Fruit fly (Drosophila melanogaster) whole organism, embryonic: ENCODE measurements around the gene rno.

Experiments
- Aef1 ChIP-seq: fragments of 200-800 bp; sonication (Bioruptor generic); IDR thresholded peaks from 3 replicates; pipeline ENCODE4 v1.3.6; 2022; ENCODE audit warnings: missing biosample characterization, missing genetic modification characterization
- BEAF-32 ChIP-seq: fragments of 200-800 bp; sonication (Bioruptor generic); optimal IDR thresholded peaks from 3 replicates; lab custom pipeline; 2017; ENCODE audit warnings: missing biosample characterization, missing genetic modification characterization, mild to moderate bottlenecking, moderate library complexity, missing genetic modification reagents
- CG10147 ChIP-seq: fragments of 200-800 bp; sonication (Bioruptor generic); optimal IDR thresholded peaks from 2 replicates; lab custom pipeline; 2019; ENCODE audit warnings: missing biosample characterization, mild to moderate bottlenecking, missing genetic modification characterization, moderate library complexity
- CG10321 ChIP-seq: fragments of 200-800 bp; sonication (Bioruptor generic); IDR thresholded peaks from 2 replicates; pipeline ENCODE4 v1.3.6; 2022; ENCODE audit warnings: missing biosample characterization, missing genetic modification characterization
- CG10366 ChIP-seq: fragments of 200-800 bp; sonication (Bioruptor generic); IDR thresholded peaks from 2 replicates; pipeline ENCODE4 v1.3.6; 2022; ENCODE audit warnings: missing biosample characterization, missing genetic modification characterization
- CG10565 ChIP-seq: fragments of 200-800 bp; sonication (Bioruptor generic); optimal IDR thresholded peaks from 3 replicates; lab custom pipeline; 2016; ENCODE audit warnings: missing biosample characterization, mild to moderate bottlenecking, missing genetic modification characterization
- CG11093 ChIP-seq: fragments of 200-800 bp; sonication (Bioruptor generic); IDR thresholded peaks from 3 replicates; pipeline ENCODE4 v1.3.6; 2022; ENCODE audit warnings: missing biosample characterization, missing genetic modification characterization
- CG12299 ChIP-seq: fragments of 200-800 bp; sonication (Bioruptor generic); optimal IDR thresholded peaks from 2 replicates; lab custom pipeline; 2018; ENCODE audit warnings: missing biosample characterization, mild to moderate bottlenecking, missing genetic modification characterization
- CG12942 ChIP-seq: fragments of 200-800 bp; sonication (Bioruptor generic); optimal IDR thresholded peaks from 3 replicates; lab custom pipeline; 2016; ENCODE audit warnings: missing biosample characterization, missing genetic modification characterization
- CG13287 ChIP-seq: fragments of 200-800 bp; sonication (Bioruptor generic); IDR thresholded peaks from 2 replicates; pipeline ENCODE4 v1.3.6; 2022; ENCODE audit warnings: missing biosample characterization, missing genetic modification characterization; ENCODE audit not compliant: partially characterized antibody
- CG13775 ChIP-seq: fragments of 200-800 bp; sonication (Bioruptor generic); optimal IDR thresholded peaks from 3 replicates; lab custom pipeline; 2017; ENCODE audit warnings: missing biosample characterization, mild to moderate bottlenecking, missing genetic modification characterization
- CG14050 ChIP-seq: fragments of 200-800 bp; sonication (Bioruptor generic); IDR thresholded peaks from 3 replicates; pipeline ENCODE4 v1.3.6; 2022; ENCODE audit warnings: missing biosample characterization, missing genetic modification characterization
- CG17361 ChIP-seq: fragments of 200-800 bp; sonication (Bioruptor generic); IDR thresholded peaks from 3 replicates; pipeline ENCODE4 v1.3.6; 2022; ENCODE audit warnings: missing biosample characterization, missing genetic modification characterization
- CG18011 ChIP-seq: fragments of 200-800 bp; sonication (Bioruptor generic); optimal IDR thresholded peaks from 2 replicates; lab custom pipeline; 2017; ENCODE audit warnings: missing biosample characterization, missing genetic modification characterization, mild to moderate bottlenecking, moderate library complexity, missing genotype
- CG1832 ChIP-seq: fragments of 200-800 bp; sonication (Bioruptor generic); optimal IDR thresholded peaks from 2 replicates; lab custom pipeline; 2017; ENCODE audit warnings: missing biosample characterization, mild to moderate bottlenecking, missing genetic modification characterization, inconsistent platforms
- CG2199 ChIP-seq: fragments of 200-800 bp; sonication (Bioruptor generic); IDR thresholded peaks from 3 replicates; pipeline ENCODE4 v1.3.6; 2022; ENCODE audit warnings: missing biosample characterization, missing genetic modification characterization
- CG32532 ChIP-seq: fragments of 200-800 bp; sonication (Bioruptor generic); IDR thresholded peaks from 2 replicates; pipeline ENCODE4 v1.3.6; 2022; ENCODE audit warnings: missing biosample characterization, missing genetic modification characterization
- CG32772 ChIP-seq: fragments of 200-800 bp; sonication (Bioruptor generic); IDR thresholded peaks from 2 replicates; pipeline ENCODE4 v1.3.6; 2022; ENCODE audit warnings: missing biosample characterization, missing genetic modification characterization
- CG3847 ChIP-seq: fragments of 200-800 bp; sonication (Bioruptor generic); IDR thresholded peaks from 2 replicates; pipeline ENCODE4 v1.3.6; 2022; ENCODE audit warnings: missing biosample characterization, missing genetic modification characterization
- CG4282 ChIP-seq: fragments of 200-800 bp; sonication (Bioruptor generic); optimal IDR thresholded peaks from 2 replicates; lab custom pipeline; 2016; ENCODE audit warnings: missing biosample characterization, missing genetic modification characterization
- CG7839 ChIP-seq: fragments of 200-800 bp; sonication (Bioruptor generic); optimal IDR thresholded peaks from 3 replicates; lab custom pipeline; 2018; ENCODE audit warnings: missing biosample characterization, mild to moderate bottlenecking, missing genetic modification characterization, moderate library complexity
- Deaf1 ChIP-seq: fragments of 200-800 bp; optimal IDR thresholded peaks from 3 replicates; lab custom pipeline; 2019; ENCODE audit warnings: missing biosample characterization, mild to moderate bottlenecking, missing genetic modification characterization, moderate library complexity
- Dref ChIP-seq: fragments of 200-800 bp; sonication (Bioruptor generic); IDR thresholded peaks from 2 replicates; pipeline ENCODE4 v1.3.6; 2022; ENCODE audit warnings: missing biosample characterization, missing genetic modification characterization
- Drgx ChIP-seq: fragments of 200-800 bp; sonication (Bioruptor generic); IDR thresholded peaks from 2 replicates; pipeline ENCODE4 v1.3.6; 2022; ENCODE audit warnings: missing biosample characterization, missing genetic modification characterization
- Gug ChIP-seq: fragments of 200-800 bp; sonication (Bioruptor generic); IDR thresholded peaks from 4 replicates; pipeline ENCODE4 v1.3.6; 2022; ENCODE audit warnings: missing biosample characterization, missing genetic modification characterization
- Hmx ChIP-seq: fragments of 200-800 bp; sonication (Bioruptor generic); optimal IDR thresholded peaks from 2 replicates; lab custom pipeline; 2016; ENCODE audit warnings: missing biosample characterization, missing genetic modification characterization
- MESR4 ChIP-seq: fragments of 200-800 bp; sonication (Bioruptor generic); optimal IDR thresholded peaks from 2 replicates; lab custom pipeline; 2018; ENCODE audit warnings: missing biosample characterization, mild to moderate bottlenecking, missing genetic modification characterization, moderate library complexity
- Opbp ChIP-seq: fragments of 200-800 bp; sonication (Bioruptor generic); IDR thresholded peaks from 3 replicates; pipeline ENCODE4 v1.3.6; 2022; ENCODE audit warnings: missing biosample characterization, missing genetic modification characterization; ENCODE audit not compliant: partially characterized antibody
- Six4 ChIP-seq: fragments of 200-800 bp; sonication (Bioruptor generic); optimal IDR thresholded peaks from 2 replicates; lab custom pipeline; 2016; ENCODE audit warnings: missing biosample characterization, missing genetic modification characterization
- Sox100B ChIP-seq: fragments of 200-800 bp; sonication (Bioruptor generic); optimal IDR thresholded peaks from 3 replicates; lab custom pipeline; 2018; ENCODE audit warnings: missing biosample characterization, mild to moderate bottlenecking, missing genetic modification characterization
- ase ChIP-seq: fragments of 200-800 bp; sonication (Bioruptor generic); IDR thresholded peaks from 3 replicates; pipeline ENCODE4 v1.3.6; 2022; ENCODE audit warnings: missing biosample characterization, missing genetic modification characterization
- ato ChIP-seq: fragments of 200-800 bp; sonication (Bioruptor generic); IDR thresholded peaks from 2 replicates; pipeline ENCODE4 v1.3.6; 2022; ENCODE audit warnings: missing biosample characterization, missing genetic modification characterization; ENCODE audit not compliant: partially characterized antibody
- bbx ChIP-seq: fragments of 200-800 bp; sonication (Bioruptor generic); IDR thresholded peaks from 2 replicates; pipeline ENCODE4 v1.3.6; 2022; ENCODE audit warnings: missing biosample characterization, missing genetic modification characterization; ENCODE audit not compliant: partially characterized antibody
- chif ChIP-seq, 2 experiments: fragments of 200-800 bp; sonication (Bioruptor generic); optimal IDR thresholded peaks; 3 replicates each; lab custom pipeline; 2016; ENCODE audit warnings: missing biosample characterization in 2 of 2, missing genetic modification characterization in 2 of 2
- chm ChIP-seq: fragments of 200-800 bp; sonication (Bioruptor generic); IDR thresholded peaks from 2 replicates; pipeline ENCODE4 v1.3.6; 2022; ENCODE audit warnings: missing biosample characterization, missing genetic modification characterization
- ci ChIP-seq: fragments of 200-800 bp; sonication (Bioruptor generic); IDR thresholded peaks from 3 replicates; pipeline ENCODE4 v1.3.6; 2022; ENCODE audit warnings: missing biosample characterization, missing genetic modification characterization
- croc ChIP-seq: fragments of 200-800 bp; sonication (Bioruptor generic); conservative IDR thresholded peaks from 3 replicates; pipeline ENCODE4 v1.3.6; 2022; ENCODE audit warnings: missing biosample characterization, missing genetic modification characterization
- danr ChIP-seq: fragments of 200-800 bp; sonication (Bioruptor generic); IDR thresholded peaks from 2 replicates; pipeline ENCODE4 v1.3.6; 2022; ENCODE audit warnings: missing biosample characterization, missing genetic modification characterization
- ems ChIP-seq: fragments of 200-800 bp; sonication (Bioruptor generic); optimal IDR thresholded peaks from 3 replicates; lab custom pipeline; 2016; ENCODE audit warnings: missing biosample characterization, missing genetic modification characterization
- hb ChIP-seq: fragments of 200-800 bp; sonication (Bioruptor generic); IDR thresholded peaks from 3 replicates; pipeline ENCODE4 v1.3.6; 2022; ENCODE audit warnings: missing biosample characterization, missing genetic modification characterization; ENCODE audit not compliant: partially characterized antibody
- lmd ChIP-seq: fragments of 200-800 bp; sonication (Bioruptor generic); IDR thresholded peaks from 2 replicates; pipeline ENCODE4 v1.3.6; 2022; ENCODE audit warnings: missing biosample characterization, missing genetic modification characterization
- luna ChIP-seq: fragments of 200-800 bp; sonication (Bioruptor generic); optimal IDR thresholded peaks from 2 replicates; lab custom pipeline; 2016; ENCODE audit warnings: missing biosample characterization, missing genetic modification characterization
- onecut ChIP-seq: fragments of 200-800 bp; sonication (Bioruptor generic); IDR thresholded peaks from 2 replicates; pipeline ENCODE4 v1.3.6; 2022; ENCODE audit warnings: missing biosample characterization, missing genetic modification characterization
- ro ChIP-seq: fragments of 200-800 bp; sonication (Bioruptor generic); IDR thresholded peaks from 2 replicates; pipeline ENCODE4 v1.3.6; 2022; ENCODE audit warnings: missing biosample characterization, missing genetic modification characterization
- slbo ChIP-seq: fragments of 200-800 bp; sonication (Bioruptor generic); IDR thresholded peaks from 2 replicates; pipeline ENCODE4 v1.3.6; 2022; ENCODE audit warnings: missing biosample characterization, missing genetic modification characterization
- sr ChIP-seq: fragments of 200-800 bp; sonication (Bioruptor generic); IDR thresholded peaks from 3 replicates; pipeline ENCODE4 v1.3.6; 2022; ENCODE audit warnings: missing biosample characterization, missing genetic modification characterization
- tll ChIP-seq, 2 experiments: fragments of 200-800 bp in 1 of 2; fragments of >200 bp in 1 of 2; sonication (Bioruptor generic) in 1 of 2; optimal IDR thresholded peaks; 2 replicates each; lab custom pipeline; 2017 to 2019; ENCODE audit warnings: missing biosample characterization in 2 of 2, missing genetic modification characterization in 2 of 2, mild to moderate bottlenecking in 1 of 2, moderate library complexity in 1 of 2
- z ChIP-seq: fragments of 200-800 bp; sonication (Bioruptor generic); IDR thresholded peaks from 3 replicates; pipeline ENCODE4 v1.3.6; 2022; ENCODE audit warnings: missing biosample characterization, missing genetic modification characterization
- zfh2 ChIP-seq: fragments of 200-800 bp; sonication (Bioruptor generic); optimal IDR thresholded peaks from 2 replicates; lab custom pipeline; 2016; ENCODE audit warnings: missing biosample characterization, missing genetic modification characterization

The rno gene

dm6 chr3L:199050-199745 is 364 bp downstream of the rno start (continued):
- TF ChIP-seq z (GFP tag; lab: Robert Waterston, UW) (peak; percentile 25; the same call in 1 of the 3 replicates), ase (GFP tag; lab: Robert Waterston, UW) (peak; percentile 66; the same call in 2 of the 3 replicates), CG17361 (no peak), CG13287 (GFP tag; lab: Robert Waterston, UW) (peak; percentile 46; the same call in 1 of the 2 replicates), Aef1 (GFP tag; lab: Robert Waterston, UW) (peak; percentile 47; the same call in 1 of the 3 replicates), CG10366 (GFP tag; lab: Robert Waterston, UW) (peak; percentile 15; the same call in 1 of the 2 replicates), Hmx (GFP tag; lab: Kevin White, UChicago) (no peak), CG10321 (GFP tag; lab: Robert Waterston, UW) (peak; percentile 87), CG7839 (tag; lab: Kevin White, UChicago) (no peak), CG11093 (GFP tag; lab: Robert Waterston, UW) (no peak), CG2199 (peak; percentile 84; the same call in 1 of the 3 replicates), CG3847 (peak; percentile 46), CG18011 (peak; percentile 100), CG1832 (GFP tag; lab: Kevin White, UChicago) (peak; percentile 99), CG13775 (GFP tag; lab: Kevin White, UChicago) (no peak), CG12942 (no peak), chif (GFP tag; optimal IDR thresholded peaks at IDR 0.05; lab: Kevin White, UChicago) (no peak), Opbp (peak; percentile 78), bbx (GFP tag; lab: Robert Waterston, UW) (peak; percentile 60), ro (no peak), sr (GFP tag; lab: Robert Waterston, UW) (no peak), hb (GFP tag; lab: Robert Waterston, UW) (peak; percentile 30; the same call in 1 of the 3 replicates), Deaf1 (tag; lab: Kevin White, UChicago) (no peak), CG14050 (GFP tag; lab: Robert Waterston, UW) (no peak), slbo (GFP tag; lab: Robert Waterston, UW) (peak; percentile 62), MESR4 (peak; percentile 74), BEAF-32 (GFP tag; lab: Kevin White, UChicago) (no peak), CG32532 (GFP tag; lab: Robert Waterston, UW) (peak; percentile 55; the same call in 1 of the 2 replicates), Sox100B (GFP tag; lab: Kevin White, UChicago) (no peak), Drgx (0 out of 2 replicates have a peak, but pooled peaks have one; percentile 19), CG12299 (tag; lab: Kevin White, UChicago) (peak; percentile 13), CG10147 (GFP tag; lab: Kevin White, UChicago) (no peak), danr (0 out of 2 replicates have a peak, but pooled peaks have one; percentile 8), onecut (GFP tag; lab: Robert Waterston, UW) (peak; percentile 21; the same call in 1 of the 2 replicates), CG4282 (no peak), CG32772 (peak; percentile 63; the same call in 1 of the 2 replicates), luna (GFP tag; lab: Kevin White, UChicago) (no peak), ems (no peak), zfh2 (GFP tag; lab: Kevin White, UChicago) (peak; percentile 25), CG10565 (GFP tag; lab: Kevin White, UChicago) (no peak), tll (GFP tag; optimal IDR thresholded peaks at IDR 0.05; lab: Kevin White, UChicago) (no peak), Dref (GFP tag; lab: Robert Waterston, UW) (peak; percentile 54), Six4 (GFP tag; lab: Kevin White, UChicago) (no peak), chm (GFP tag; lab: Robert Waterston, UW) (peak; percentile 68; the same call in 1 of the 2 replicates), croc (GFP tag; lab: Robert Waterston, UW) (peak; percentile 20; the same call in 1 of the 3 replicates), lmd (GFP tag; lab: Robert Waterston, UW) (no peak), ato (GFP tag; lab: Robert Waterston, UW) (no peak), Gug (GFP tag; lab: Robert Waterston, UW) (peak; percentile 28; the same call in 1 of the 4 replicates), ci (GFP tag; lab: Robert Waterston, UW) (peak; percentile 52; the same call in 1 of the 3 replicates)
